Fruit fly (Drosophila melanogaster): ENCODE results near the gene mtSSB.
A peak's percentile ranks its signal among the peaks of the same experiment; 100 is the strongest.

dm6 chr3R:16157564-16158242, 47.3 kb downstream of the mtSSB start:
- TF ChIP-seq CG4496 (GFP tag; IDR thresholded peaks at IDR 0.05): peak; percentile 50
- TF ChIP-seq CG13204 (GFP tag; optimal IDR thresholded peaks at IDR 0.05): peak; percentile 70
- peak; percentile 55; the same call in 1 of the 2 replicates for TF ChIP-seq CG32121 (GFP tag; IDR thresholded peaks at IDR 0.05)
- no peak for TF ChIP-seq rn (GFP tag; IDR thresholded peaks at IDR 0.05)
- TF ChIP-seq Snoo (tag; optimal IDR thresholded peaks at IDR 0.05): peak; percentile 63
- peak; percentile 17; the same call in 1 of the 2 replicates for TF ChIP-seq Ets98B (GFP tag; IDR thresholded peaks at IDR 0.05)
- 0 out of 3 replicates have a peak, but pooled peaks have one; percentile 48 for TF ChIP-seq fd96Ca (GFP tag; IDR thresholded peaks at IDR 0.05)
- no peak for TF ChIP-seq gl (tag; optimal IDR thresholded peaks at IDR 0.05)

Measured in whole organism, pupa.